Fruit fly (Drosophila melanogaster) whole organism, pupa: ENCODE measurements around the gene Nf-YC.

Source experiments
- CG10348 ChIP-seq: fragments of 200-800 bp; sonication (Bioruptor generic); IDR thresholded peaks from 2 replicates; pipeline ENCODE4 v1.3.6; 2022; ENCODE audit warnings: missing biosample characterization, missing genetic modification characterization
- CG12605 ChIP-seq: fragments of 200-800 bp; sonication (Bioruptor generic); IDR thresholded peaks from 2 replicates; pipeline ENCODE4 v1.3.6; 2022; ENCODE audit warnings: missing biosample characterization, missing genetic modification characterization
- CG13204 ChIP-seq: fragments of 200-800 bp; sonication (Bioruptor generic); optimal IDR thresholded peaks from 2 replicates; lab custom pipeline; 2018; ENCODE audit warnings: missing biosample characterization, mild to moderate bottlenecking, missing genetic modification characterization, moderate library complexity
- CG14655 ChIP-seq: fragments of 200-800 bp; sonication (Bioruptor generic); optimal IDR thresholded peaks from 3 replicates; lab custom pipeline; 2017; ENCODE audit warnings: mild to moderate bottlenecking, missing biosample characterization, missing genetic modification reagents, missing genetic modification characterization
- CG15710 ChIP-seq: fragments of 200-800 bp; sonication (Bioruptor generic); optimal IDR thresholded peaks from 2 replicates; lab custom pipeline; 2018; ENCODE audit warnings: missing biosample characterization, mild to moderate bottlenecking, missing genetic modification characterization, moderate library complexity
- CG17806 ChIP-seq: fragments of 200-800 bp; sonication (Bioruptor generic); optimal IDR thresholded peaks from 2 replicates; lab custom pipeline; 2018; ENCODE audit warnings: missing biosample characterization, mild to moderate bottlenecking, missing genetic modification characterization, moderate library complexity
- CG32121 ChIP-seq: fragments of 200-800 bp; sonication (Bioruptor generic); IDR thresholded peaks from 2 replicates; pipeline ENCODE4 v1.3.6; 2022; ENCODE audit warnings: missing biosample characterization, missing genetic modification characterization
- CG34367 ChIP-seq: fragments of 200-800 bp; sonication (Bioruptor generic); optimal IDR thresholded peaks from 2 replicates; lab custom pipeline; 2018; ENCODE audit warnings: missing biosample characterization, mild to moderate bottlenecking, missing genetic modification characterization
- CG4496 ChIP-seq: fragments of 200-800 bp; sonication (Bioruptor generic); IDR thresholded peaks from 3 replicates; pipeline ENCODE4 v1.3.6; 2022; ENCODE audit warnings: missing biosample characterization, missing genetic modification characterization
- CG8159 ChIP-seq: fragments of 200-800 bp; sonication (Bioruptor generic); optimal IDR thresholded peaks from 3 replicates; lab custom pipeline; 2018; ENCODE audit warnings: missing biosample characterization, mild to moderate bottlenecking, missing genetic modification characterization, moderate library complexity
- CG8301 ChIP-seq: fragments of 200-800 bp; sonication (Bioruptor generic); optimal IDR thresholded peaks from 2 replicates; lab custom pipeline; 2018; ENCODE audit warnings: missing biosample characterization, mild to moderate bottlenecking, missing genetic modification characterization
- CG9948 ChIP-seq: fragments of 200-800 bp; sonication (Bioruptor generic); optimal IDR thresholded peaks from 2 replicates; lab custom pipeline; 2018; ENCODE audit warnings: missing biosample characterization, mild to moderate bottlenecking, missing genetic modification characterization, moderate library complexity
- D1 ChIP-seq: fragments of 200-800 bp; sonication (Bioruptor generic); optimal IDR thresholded peaks from 2 replicates; lab custom pipeline; 2018; ENCODE audit warnings: missing biosample characterization, mild to moderate bottlenecking, missing genetic modification characterization, moderate library complexity
- EcR ChIP-seq: fragments of 200-800 bp; sonication (Bioruptor generic); optimal IDR thresholded peaks from 3 replicates; lab custom pipeline; 2019; ENCODE audit warnings: missing biosample characterization, missing genetic modification characterization, mild to moderate bottlenecking, moderate library complexity, missing genetic modification reagents
- Ets98B ChIP-seq: fragments of 200-800 bp; sonication (Bioruptor generic); IDR thresholded peaks from 2 replicates; pipeline ENCODE4 v1.3.6; 2022; ENCODE audit warnings: missing biosample characterization, missing genetic modification characterization
- Pif1A ChIP-seq: fragments of 200-800 bp; sonication (Bioruptor generic); optimal IDR thresholded peaks from 3 replicates; lab custom pipeline; 2016; ENCODE audit warnings: missing biosample characterization, missing genetic modification characterization
- Pif1B ChIP-seq: fragments of 200-800 bp; sonication (Bioruptor generic); optimal IDR thresholded peaks from 3 replicates; lab custom pipeline; 2016; ENCODE audit warnings: missing biosample characterization, missing genetic modification characterization
- Snoo ChIP-seq: fragments of 200-800 bp; sonication (Bioruptor generic); optimal IDR thresholded peaks from 3 replicates; lab custom pipeline; 2017; ENCODE audit warnings: missing biosample characterization, mild to moderate bottlenecking, missing genetic modification characterization, inconsistent platforms
- fd96Ca ChIP-seq: fragments of 200-800 bp; sonication (Bioruptor generic); IDR thresholded peaks from 3 replicates; pipeline ENCODE4 v1.3.6; 2022; ENCODE audit warnings: missing biosample characterization, missing genetic modification characterization
- gl ChIP-seq: fragments of 200-800 bp; sonication (Bioruptor generic); optimal IDR thresholded peaks from 2 replicates; lab custom pipeline; 2018; ENCODE audit warnings: missing biosample characterization, mild to moderate bottlenecking, missing genetic modification characterization
- rn ChIP-seq: fragments of 200-800 bp; sonication (Bioruptor generic); IDR thresholded peaks from 2 replicates; pipeline ENCODE4 v1.3.6; 2022; ENCODE audit warnings: missing biosample characterization, missing genetic modification characterization

Nf-YC gene

dm6 chrX:6867175-6868023 lies 46.7 kb upstream of the Nf-YC start, which contains the start of gene CG14434:
CG14434 (minus strand) TSS chrX:6867194.
- no peak for TF ChIP-seq rn
- no peak for TF ChIP-seq CG10348 (GFP tag; lab: Robert Waterston, UW)
- peak; percentile 87 for TF ChIP-seq CG8159
- peak; percentile 79 for TF ChIP-seq CG8301 (tag; lab: Kevin White, UChicago)
- TF ChIP-seq CG34367 (tag; lab: Kevin White, UChicago) = peak; percentile 62
- TF ChIP-seq Snoo = peak; percentile 70
- TF ChIP-seq CG13204 (GFP tag; lab: Kevin White, UChicago) = peak; percentile 19
- TF ChIP-seq CG15710 = peak; percentile 72
- TF ChIP-seq fd96Ca = no peak
- peak; percentile 56 for TF ChIP-seq Pif1B (GFP tag; lab: Kevin White, UChicago)
- TF ChIP-seq CG12605 = no peak
- peak; percentile 5 for TF ChIP-seq Ets98B (GFP tag; lab: Robert Waterston, UW)
- TF ChIP-seq D1 (tag; lab: Kevin White, UChicago) = peak; percentile 28
- TF ChIP-seq gl = no peak
- peak; percentile 83 for TF ChIP-seq CG9948
- peak; percentile 3; the same call in 2 of the 3 replicates for TF ChIP-seq CG4496 (GFP tag; lab: Robert Waterston, UW)
- peak; percentile 62 for TF ChIP-seq CG17806 (tag; lab: Kevin White, UChicago)
- peak; percentile 92 for TF ChIP-seq CG14655
- TF ChIP-seq Pif1A = peak; percentile 70
- no peak; the same call in 1 of the 2 replicates for TF ChIP-seq CG32121 (GFP tag; lab: Robert Waterston, UW)
- TF ChIP-seq EcR (GFP tag; lab: Kevin White, UChicago) = peak; percentile 21

- TF ChIP-seq Snoo (no peak), CG15710 (no peak)
- TF ChIP-seq, all 21 proteins: peak for 0
Observed at dm6 chrX:6866764-6867163, 46.0 kb upstream of the Nf-YC start.

- no peak for TF ChIP-seq CG34367 (tag; lab: Kevin White, UChicago)
- TF ChIP-seq EcR (GFP tag; lab: Kevin White, UChicago) = no peak
- peak; percentile 48; the same call in 2 of the 3 replicates for TF ChIP-seq CG4496 (GFP tag; lab: Robert Waterston, UW)
- peak; percentile 82 for TF ChIP-seq CG13204 (GFP tag; lab: Kevin White, UChicago)
- TF ChIP-seq Pif1B (GFP tag; lab: Kevin White, UChicago) = no peak
- peak; percentile 8; the same call in 1 of the 3 replicates for TF ChIP-seq fd96Ca
- TF ChIP-seq CG10348 (GFP tag; lab: Robert Waterston, UW) = no peak
Observed at dm6 chrX:6866040-6866439, 45.3 kb upstream of the Nf-YC start.

dm6 chrX:6865039-6865438 lies 44.3 kb upstream of the Nf-YC start:
- TF ChIP-seq D1 (tag; lab: Kevin White, UChicago) (no peak), fd96Ca (no peak), CG8159 (no peak), CG34367 (tag; lab: Kevin White, UChicago) (no peak), CG12605 (no peak), gl (no peak), CG10348 (GFP tag; lab: Robert Waterston, UW) (no peak), Pif1A (no peak), Pif1B (GFP tag; lab: Kevin White, UChicago) (no peak), CG13204 (GFP tag; lab: Kevin White, UChicago) (no peak), CG17806 (tag; lab: Kevin White, UChicago) (no peak), CG8301 (tag; lab: Kevin White, UChicago) (no peak), EcR (GFP tag; lab: Kevin White, UChicago) (no peak), rn (no peak), CG9948 (no peak)
- TF ChIP-seq, all 21 proteins: peak for 0

- TF ChIP-seq Pif1B (GFP tag; lab: Kevin White, UChicago) (peak; percentile 90), rn (peak; percentile 89), Pif1A (peak; percentile 93), CG34367 (tag; lab: Kevin White, UChicago) (peak; percentile 95), CG15710 (peak; percentile 96), Ets98B (GFP tag; lab: Robert Waterston, UW) (peak; percentile 79), CG13204 (GFP tag; lab: Kevin White, UChicago) (peak; percentile 83), EcR (GFP tag; lab: Kevin White, UChicago) (no peak), CG14655 (peak; percentile 99), D1 (tag; lab: Kevin White, UChicago) (peak; percentile 91), CG4496 (GFP tag; lab: Robert Waterston, UW) (peak; percentile 92), gl (peak; percentile 85), fd96Ca (no peak), CG17806 (tag; lab: Kevin White, UChicago) (peak; percentile 96), Snoo (peak; percentile 89), CG9948 (peak; percentile 99), CG8159 (peak; percentile 97), CG12605 (peak; percentile 77; the same call in 1 of the 2 replicates), CG8301 (tag; lab: Kevin White, UChicago) (peak; percentile 98), CG10348 (GFP tag; lab: Robert Waterston, UW) (peak; percentile 86), CG32121 (GFP tag; lab: Robert Waterston, UW) (peak; percentile 91)
Observed at dm6 chrX:6863289-6863938, 42.7 kb upstream of the Nf-YC start, which contains the start of gene CG43736. CG43736 (plus strand) TSS chrX:6863888.
